Fruit fly (Drosophila melanogaster) S2 (cell line): ENCODE results near the gene TotZ.

ENCODE experiments used
- CG8478 ChIP-seq: fragments of >200 bp; optimal IDR thresholded peaks from 2 replicates; lab custom pipeline; 2018
- CTCF ChIP-seq, 2 experiments: fragments of >200 bp; optimal IDR thresholded peaks; 2 replicates each; lab custom pipeline; 2018

DNA sequence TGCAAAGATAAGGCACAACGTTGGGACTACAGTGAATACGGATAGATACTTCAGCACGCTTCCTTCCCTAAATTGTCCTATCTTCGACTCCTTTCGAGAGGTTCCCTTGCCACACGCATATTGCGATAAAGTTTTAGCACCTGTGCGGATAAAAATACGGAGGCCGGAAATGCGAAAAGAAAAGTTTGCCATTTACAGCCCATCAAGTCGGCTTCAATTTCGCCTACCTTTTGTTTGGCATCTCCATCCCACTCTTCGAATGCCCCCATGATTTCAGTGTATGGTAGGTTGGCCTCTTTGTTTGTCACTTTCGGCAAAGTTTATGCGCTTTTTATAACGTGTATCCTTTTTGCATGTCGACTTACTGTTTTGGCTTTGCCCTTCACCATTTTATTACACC lies 856 bp upstream of the TotZ start:
- TF ChIP-seq CG8478 (lab: Kevin White, UChicago) (no peak), CTCF (optimal IDR thresholded peaks at IDR 0.05; lab: Kevin White, UChicago) (no peak)
